In genomic region chr3L:17496871-17497492, dm6 we compare ENCODE assay signal across 4 fruit fly cellular contexts.
TF ChIP-seq lines count a peak whose summit lies in the region.

No protein-coding gene starts in this region.

- no peak for TF ChIP-seq CTCF in whole organism, embryonic (GFP tag; optimal IDR thresholded peaks at IDR 0.05; lab: Kevin White, UChicago)

TF ChIP-seq in whole organism, embryonic, 481 proteins besides CTCF, POLR2A, EP300 and RAD21 (continues in another document):
- no peak for TF ChIP-seq nerfin-1 (tag; optimal IDR thresholded peaks at IDR 0.05; lab: Kevin White, UChicago)
- TF ChIP-seq kni (GFP tag; optimal IDR thresholded peaks at IDR 0.05; lab: Kevin White, UChicago) = no peak
- peak; percentile 1 for TF ChIP-seq D19A (tag; optimal IDR thresholded peaks at IDR 0.05; lab: Kevin White, UChicago)
- TF ChIP-seq phol (tag; optimal IDR thresholded peaks at IDR 0.05; lab: Kevin White, UChicago) = peak; percentile 53
- peak; percentile 30 for TF ChIP-seq CG12391 (tag; optimal IDR thresholded peaks at IDR 0.05; lab: Kevin White, UChicago)
- TF ChIP-seq CG10431 (GFP tag; optimal IDR thresholded peaks at IDR 0.05; lab: Kevin White, UChicago) = no peak
- no peak for TF ChIP-seq sqz (GFP tag; optimal IDR thresholded peaks at IDR 0.05; lab: Kevin White, UChicago)
- no peak for TF ChIP-seq Blimp-1 (GFP tag; optimal IDR thresholded peaks at IDR 0.05; lab: Kevin White, UChicago)
- TF ChIP-seq ranshi (GFP tag; IDR thresholded peaks at IDR 0.05; lab: Robert Waterston, UW) = no peak
- TF ChIP-seq dimm (GFP tag; IDR thresholded peaks at IDR 0.05; lab: Robert Waterston, UW) = no peak
- no peak for TF ChIP-seq br (optimal IDR thresholded peaks at IDR 0.05; lab: Kevin White, UChicago)
- TF ChIP-seq Hand (GFP tag; optimal IDR thresholded peaks at IDR 0.05; lab: Kevin White, UChicago) = no peak
- no peak for TF ChIP-seq Fer3 (tag; optimal IDR thresholded peaks at IDR 0.05; lab: Kevin White, UChicago)
- TF ChIP-seq CG18619 (GFP tag; optimal IDR thresholded peaks at IDR 0.05; lab: Kevin White, UChicago) = no peak
- no peak for TF ChIP-seq CG17186 (GFP tag; optimal IDR thresholded peaks at IDR 0.05; lab: Kevin White, UChicago)
- TF ChIP-seq CG1792 (GFP tag; optimal IDR thresholded peaks at IDR 0.05; lab: Kevin White, UChicago) = no peak
- TF ChIP-seq en (GFP tag; optimal IDR thresholded peaks at IDR 0.05; lab: Kevin White, UChicago) = no peak
- TF ChIP-seq CG11723 (GFP tag; optimal IDR thresholded peaks at IDR 0.05; lab: Kevin White, UChicago) = no peak
- no peak for TF ChIP-seq Stat92E (GFP tag; optimal IDR thresholded peaks at IDR 0.05; lab: Kevin White, UChicago)
- no peak for TF ChIP-seq pnt (GFP tag; optimal IDR thresholded peaks at IDR 0.05; lab: Kevin White, UChicago)
- TF ChIP-seq kay (GFP tag; optimal IDR thresholded peaks at IDR 0.05; lab: Kevin White, UChicago) = no peak
- TF ChIP-seq zf30C (GFP tag; optimal IDR thresholded peaks at IDR 0.05; lab: Kevin White, UChicago) = no peak
- no peak for TF ChIP-seq CG1233 (GFP tag; optimal IDR thresholded peaks at IDR 0.05; lab: Kevin White, UChicago)
- no peak for TF ChIP-seq CG4617 (GFP tag; optimal IDR thresholded peaks at IDR 0.05; lab: Kevin White, UChicago; ENCODE audit: borderline replicate concordance)

TF ChIP-seq in whole organism, prepupa, 60 proteins besides CTCF, POLR2A, EP300 and RAD21 (continues in another document):
- TF ChIP-seq Sox15 (GFP tag; optimal IDR thresholded peaks at IDR 0.05; lab: Kevin White, UChicago) (peak; percentile 68), Eip93F (GFP tag; optimal IDR thresholded peaks at IDR 0.05; lab: Kevin White, UChicago) (no peak), spab (GFP tag; optimal IDR thresholded peaks at IDR 0.05; lab: Kevin White, UChicago) (peak; percentile 82), CG11762 (GFP tag; optimal IDR thresholded peaks at IDR 0.05; lab: Kevin White, UChicago; ENCODE audit: insufficient read depth) (peak; percentile 77), fd85E (GFP tag; optimal IDR thresholded peaks at IDR 0.05; lab: Kevin White, UChicago) (no peak), net (GFP tag; optimal IDR thresholded peaks at IDR 0.05; lab: Kevin White, UChicago) (peak; percentile 84), Eip78C (GFP tag; lab: Kevin White, UChicago) (peak; percentile 98), Eip75B (GFP tag; optimal IDR thresholded peaks at IDR 0.05; lab: Kevin White, UChicago) (peak; percentile 84), Hr38 (GFP tag; optimal IDR thresholded peaks at IDR 0.05; lab: Kevin White, UChicago) (no peak), CG7368 (GFP tag; optimal IDR thresholded peaks at IDR 0.05; lab: Kevin White, UChicago) (peak; percentile 83), vri (GFP tag; optimal IDR thresholded peaks at IDR 0.05; lab: Kevin White, UChicago) (no peak), CG8632 (GFP tag; optimal IDR thresholded peaks at IDR 0.05; lab: Kevin White, UChicago) (peak; percentile 80), Hr39 (GFP tag; optimal IDR thresholded peaks at IDR 0.05; lab: Kevin White, UChicago) (peak; percentile 46), eg (GFP tag; IDR thresholded peaks at IDR 0.05; lab: Robert Waterston, UW) (peak; percentile 84), CG11902 (GFP tag; optimal IDR thresholded peaks at IDR 0.05; lab: Kevin White, UChicago) (peak; percentile 65), CG32006 (GFP tag; optimal IDR thresholded peaks at IDR 0.05; lab: Kevin White, UChicago) (peak; percentile 87), CG3032 (tag; optimal IDR thresholded peaks at IDR 0.05; lab: Kevin White, UChicago) (peak; percentile 84), CG8319 (GFP tag; optimal IDR thresholded peaks at IDR 0.05; lab: Kevin White, UChicago) (peak; percentile 71), CG11294 (GFP tag; IDR thresholded peaks at IDR 0.05; lab: Robert Waterston, UW) (peak; percentile 45; the same call in 1 of the 2 replicates), CG8119 (GFP tag; IDR thresholded peaks at IDR 0.05; lab: Robert Waterston, UW) (peak; percentile 86), CG16779 (tag; optimal IDR thresholded peaks at IDR 0.05; lab: Kevin White, UChicago) (peak; percentile 73), fd59A (GFP tag; optimal IDR thresholded peaks at IDR 0.05; lab: Kevin White, UChicago) (peak; percentile 78), Smox (GFP tag; optimal IDR thresholded peaks at IDR 0.05; lab: Kevin White, UChicago) (peak; percentile 37), Ets21C (GFP tag; optimal IDR thresholded peaks at IDR 0.05; lab: Kevin White, UChicago) (no peak)

TF ChIP-seq in whole organism, pupa, 21 proteins besides CTCF, POLR2A, EP300 and RAD21:
- TF ChIP-seq CG9948 (tag; optimal IDR thresholded peaks at IDR 0.05; lab: Kevin White, UChicago) (peak; percentile 88), CG13204 (GFP tag; optimal IDR thresholded peaks at IDR 0.05; lab: Kevin White, UChicago) (peak; percentile 40), CG34367 (tag; optimal IDR thresholded peaks at IDR 0.05; lab: Kevin White, UChicago) (peak; percentile 81), gl (tag; optimal IDR thresholded peaks at IDR 0.05; lab: Kevin White, UChicago) (peak; percentile 48), CG10348 (GFP tag; IDR thresholded peaks at IDR 0.05; lab: Robert Waterston, UW) (no peak), rn (GFP tag; IDR thresholded peaks at IDR 0.05; lab: Robert Waterston, UW) (peak; percentile 58), EcR (GFP tag; optimal IDR thresholded peaks at IDR 0.05; lab: Kevin White, UChicago) (peak; percentile 84), CG12605 (GFP tag; IDR thresholded peaks at IDR 0.05; lab: Robert Waterston, UW) (0 out of 2 replicates have a peak, but pooled peaks have one; percentile 51), CG8159 (tag; optimal IDR thresholded peaks at IDR 0.05; lab: Kevin White, UChicago) (peak; percentile 90), Ets98B (GFP tag; IDR thresholded peaks at IDR 0.05; lab: Robert Waterston, UW) (peak; percentile 56), D1 (tag; optimal IDR thresholded peaks at IDR 0.05; lab: Kevin White, UChicago) (peak; percentile 73), CG8301 (tag; optimal IDR thresholded peaks at IDR 0.05; lab: Kevin White, UChicago) (peak; percentile 65), Pif1B (GFP tag; optimal IDR thresholded peaks at IDR 0.05; lab: Kevin White, UChicago) (peak; percentile 81), CG15710 (tag; optimal IDR thresholded peaks at IDR 0.05; lab: Kevin White, UChicago) (peak; percentile 85), CG4496 (GFP tag; IDR thresholded peaks at IDR 0.05; lab: Robert Waterston, UW) (peak; percentile 87), Pif1A (GFP tag; optimal IDR thresholded peaks at IDR 0.05; lab: Kevin White, UChicago) (peak; percentile 86), CG17806 (tag; optimal IDR thresholded peaks at IDR 0.05; lab: Kevin White, UChicago) (peak; percentile 89), fd96Ca (GFP tag; IDR thresholded peaks at IDR 0.05; lab: Robert Waterston, UW) (no peak; the same call in 1 of the 3 replicates), CG14655 (GFP tag; optimal IDR thresholded peaks at IDR 0.05; lab: Kevin White, UChicago) (peak; percentile 83), CG32121 (GFP tag; IDR thresholded peaks at IDR 0.05; lab: Robert Waterston, UW) (peak; percentile 73), Snoo (tag; optimal IDR thresholded peaks at IDR 0.05; lab: Kevin White, UChicago) (peak; percentile 45)

TF ChIP-seq in whole organism, wandering third instar larva, 38 proteins besides CTCF, POLR2A, EP300 and RAD21:
- TF ChIP-seq CG32264 (GFP tag; optimal IDR thresholded peaks at IDR 0.05; lab: Kevin White, UChicago) (no peak), Dif (GFP tag; optimal IDR thresholded peaks at IDR 0.05; lab: Kevin White, UChicago; ENCODE audit: partially characterized antibody) (no peak), sv (GFP tag; optimal IDR thresholded peaks at IDR 0.05; lab: Kevin White, UChicago) (no peak), rgr (GFP tag; optimal IDR thresholded peaks at IDR 0.05; lab: Kevin White, UChicago) (peak; percentile 12), Abd-B (GFP tag; optimal IDR thresholded peaks at IDR 0.05; lab: Kevin White, UChicago) (no peak), dsf (GFP tag; optimal IDR thresholded peaks at IDR 0.05; lab: Kevin White, UChicago; ENCODE audit: borderline replicate concordance) (no peak), h (GFP tag; optimal IDR thresholded peaks at IDR 0.05; lab: Kevin White, UChicago) (peak; percentile 24), fru (GFP tag; optimal IDR thresholded peaks at IDR 0.05; lab: Kevin White, UChicago) (peak; percentile 41), Hr78 (GFP tag; optimal IDR thresholded peaks at IDR 0.05; lab: Kevin White, UChicago) (no peak)

Comparison
In these comparisons a context has a peak if more than half of its experiments do, and no peak if none do; other contexts are left out.
1. Of the 7 proteins assayed by ChIP-seq in both whole organism, embryonic and whole organism, prepupa: peak only in whole organism, embryonic: none; only in whole organism, prepupa: CG16779, Gug, Hr39 and Lpt; in both: Sox102F; in neither: 2.